Fruit fly (Drosophila melanogaster): Measurements from ENCODE around the gene kon.

Gene kon

DNA sequence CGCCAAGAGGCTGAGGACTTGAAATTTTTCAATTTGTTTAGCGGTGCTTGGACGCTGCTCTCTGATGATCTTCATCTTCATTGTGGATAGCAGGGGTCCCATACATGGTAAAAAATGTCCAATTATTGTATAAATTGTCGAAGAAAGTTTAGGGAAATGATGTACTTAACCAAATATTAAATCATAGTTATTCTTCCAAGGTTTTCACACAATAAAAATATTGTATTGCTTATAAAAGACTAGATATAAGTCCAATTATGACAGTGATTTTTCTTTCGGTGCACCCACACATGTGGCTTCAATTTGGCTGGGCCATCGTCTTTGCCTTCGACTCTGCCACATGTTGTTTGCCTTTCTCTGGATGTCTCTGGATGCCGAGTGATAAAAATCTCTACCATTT lies 1.1 kb upstream of the kon start (continued):
- TF ChIP-seq bab2 (GFP tag; optimal IDR thresholded peaks at IDR 0.05) (peak; percentile 11), en (GFP tag; optimal IDR thresholded peaks at IDR 0.05) (peak; percentile 25), lov (optimal IDR thresholded peaks at IDR 0.05) (no peak), lov (GFP tag; IDR thresholded peaks at IDR 0.05) (0 out of 3 replicates have a peak, but pooled peaks have one; percentile 55), p53 (GFP tag; optimal IDR thresholded peaks at IDR 0.05) (no peak), Max (GFP tag; optimal IDR thresholded peaks at IDR 0.05) (peak; percentile 17), Usf (GFP tag; optimal IDR thresholded peaks at IDR 0.05) (peak; percentile 20), row (GFP tag; IDR thresholded peaks at IDR 0.05) (peak; percentile 74), gce (GFP tag; IDR thresholded peaks at IDR 0.05) (no peak), B-H1 (GFP tag; IDR thresholded peaks at IDR 0.05) (no peak; the same call in 2 of the 3 replicates), zfh2 (GFP tag; optimal IDR thresholded peaks at IDR 0.05) (no peak), klu (GFP tag; IDR thresholded peaks at IDR 0.05) (no peak), Atf6 (GFP tag; IDR thresholded peaks at IDR 0.05) (peak; percentile 41; the same call in 1 of the 2 replicates), al (GFP tag; IDR thresholded peaks at IDR 0.05) (peak; percentile 31; the same call in 1 of the 2 replicates), pnt (GFP tag; optimal IDR thresholded peaks at IDR 0.05) (peak; percentile 51), CG8089 (GFP tag; optimal IDR thresholded peaks at IDR 0.05) (peak; percentile 17), CG30020 (tag; optimal IDR thresholded peaks at IDR 0.05) (no peak), Ptx1 (GFP tag; IDR thresholded peaks at IDR 0.05) (peak; percentile 53; the same call in 1 of the 2 replicates), CG42726 (GFP tag; IDR thresholded peaks at IDR 0.05; ENCODE audit: partially characterized antibody) (no peak), ase (GFP tag; IDR thresholded peaks at IDR 0.05) (peak; percentile 51; the same call in 1 of the 3 replicates), Six4 (GFP tag; optimal IDR thresholded peaks at IDR 0.05) (peak; percentile 38), dysf (GFP tag; IDR thresholded peaks at IDR 0.05) (peak; percentile 44; the same call in 1 of the 3 replicates), CkIIα-i1 (GFP tag; IDR thresholded peaks at IDR 0.05) (no peak), CG31224 (GFP tag; IDR thresholded peaks at IDR 0.05) (no peak), Oli (tag; optimal IDR thresholded peaks at IDR 0.05) (peak; percentile 46), zfh1 (GFP tag; IDR thresholded peaks at IDR 0.05) (peak; percentile 64; the same call in 2 of the 3 replicates), CG2202 (tag; optimal IDR thresholded peaks at IDR 0.05) (peak; percentile 20), Ssrp (tag; optimal IDR thresholded peaks at IDR 0.05) (peak; percentile 55), bcd (GFP tag; optimal IDR thresholded peaks at IDR 0.05) (peak; percentile 42), lab (GFP tag; optimal IDR thresholded peaks at IDR 0.05) (peak; percentile 37), danr (GFP tag; IDR thresholded peaks at IDR 0.05) (no peak; the same call in 1 of the 2 replicates), fd3F (GFP tag; optimal IDR thresholded peaks at IDR 0.05) (no peak), NFAT (GFP tag; IDR thresholded peaks at IDR 0.05) (no peak), nau (GFP tag; optimal IDR thresholded peaks at IDR 0.05) (peak; percentile 7), ci (GFP tag; IDR thresholded peaks at IDR 0.05) (peak; percentile 74), Dp (GFP tag; optimal IDR thresholded peaks at IDR 0.05) (no peak), Chrac-16 (GFP tag; optimal IDR thresholded peaks at IDR 0.05) (peak; percentile 48), CG12769 (tag; optimal IDR thresholded peaks at IDR 0.05) (peak; percentile 38), Poxn (GFP tag; IDR thresholded peaks at IDR 0.05) (no peak), CG31388 (GFP tag; optimal IDR thresholded peaks at IDR 0.05) (no peak), CG9215 (GFP tag; IDR thresholded peaks at IDR 0.05) (0 out of 2 replicates have a peak, but pooled peaks have one; percentile 19), ap (GFP tag; IDR thresholded peaks at IDR 0.05) (0 out of 2 replicates have a peak, but pooled peaks have one; percentile 29), CG12219 (GFP tag; optimal IDR thresholded peaks at IDR 0.05) (peak; percentile 40), CG8944 (GFP tag; optimal IDR thresholded peaks at IDR 0.05) (peak; percentile 51), dan (GFP tag; IDR thresholded peaks at IDR 0.05) (peak; percentile 42; the same call in 1 of the 2 replicates), sna (GFP tag; IDR thresholded peaks at IDR 0.05; ENCODE audit: partially characterized antibody) (no peak), ATbp (GFP tag; optimal IDR thresholded peaks at IDR 0.05) (peak; percentile 52), Scr (GFP tag; IDR thresholded peaks at IDR 0.05; ENCODE audit: partially characterized antibody) (no peak), CG18599 (GFP tag; optimal IDR thresholded peaks at IDR 0.05) (peak; percentile 25), ham (GFP tag; IDR thresholded peaks at IDR 0.05) (no peak), Hsf (GFP tag; optimal IDR thresholded peaks at IDR 0.05) (peak; percentile 60), CG1602 (GFP tag; optimal IDR thresholded peaks at IDR 0.05) (peak; percentile 42)
